Fruit fly (Drosophila melanogaster): ENCODE results near the gene CG42578.

- TF ChIP-seq Pif1B (GFP tag; optimal IDR thresholded peaks at IDR 0.05) = no peak
- no peak for TF ChIP-seq Snoo (tag; optimal IDR thresholded peaks at IDR 0.05)
- TF ChIP-seq Pif1A (GFP tag; optimal IDR thresholded peaks at IDR 0.05) = no peak
- no peak for TF ChIP-seq D1 (tag; optimal IDR thresholded peaks at IDR 0.05)
These were observed 29.7 kb upstream of the CG42578 start, which contains the start of gene Obp19b for dm6 chrX:20416433-20416832.
